Worm (Caenorhabditis elegans): Measurements from ENCODE around the gene sri-63.

ce11 chrII:3259254-3259653 is 27.9 kb upstream of the sri-63 start, which contains the start of gene gcy-19:
- TF ChIP-seq him-1 (tag; optimal IDR thresholded peaks at IDR 0.05) (no peak), dao-5 (tag; optimal IDR thresholded peaks at IDR 0.05) (no peak)

All from whole organism, L4/young adult.